Fruit fly (Drosophila melanogaster) whole organism, adult: ENCODE results near the gene CG7275.

Experiments
- CG1620 ChIP-seq: fragments of 200-800 bp; sonication (Bioruptor generic); optimal IDR thresholded peaks from 2 replicates; lab custom pipeline; 2016; ENCODE audit warnings: missing biosample characterization, missing genetic modification characterization
- CG7101 ChIP-seq: fragments of 200-800 bp; sonication (Bioruptor generic); optimal IDR thresholded peaks from 2 replicates; lab custom pipeline; 2018; ENCODE audit warnings: missing biosample characterization, mild to moderate bottlenecking, missing genetic modification characterization, moderate library complexity
- cic ChIP-seq: fragments of 200-800 bp; sonication (Bioruptor generic); optimal IDR thresholded peaks from 2 replicates; lab custom pipeline; 2017; ENCODE audit warnings: missing biosample characterization, mild to moderate bottlenecking, missing genetic modification characterization, moderate library complexity

- TF ChIP-seq CG1620, result no peak
- TF ChIP-seq CG7101 (tag; lab: Kevin White, UChicago), result no peak
- TF ChIP-seq cic, result peak; percentile 65
Measured at dm6 chr3L:15511688-15512250, 13.0 kb downstream of the CG7275 start.
